Fruit fly (Drosophila melanogaster) ovary, adult (tissue): ENCODE measurements around the gene CG42570.

Experiments used
- CG17801 ChIP-seq: fragments of 200-800 bp; optimal IDR thresholded peaks from 2 replicates; lab custom pipeline; 2019; ENCODE audit warnings: missing biosample characterization, mild to moderate bottlenecking, missing genetic modification characterization, moderate library complexity; ENCODE audit not compliant: partially characterized antibody

Gene CG42570

DNA sequence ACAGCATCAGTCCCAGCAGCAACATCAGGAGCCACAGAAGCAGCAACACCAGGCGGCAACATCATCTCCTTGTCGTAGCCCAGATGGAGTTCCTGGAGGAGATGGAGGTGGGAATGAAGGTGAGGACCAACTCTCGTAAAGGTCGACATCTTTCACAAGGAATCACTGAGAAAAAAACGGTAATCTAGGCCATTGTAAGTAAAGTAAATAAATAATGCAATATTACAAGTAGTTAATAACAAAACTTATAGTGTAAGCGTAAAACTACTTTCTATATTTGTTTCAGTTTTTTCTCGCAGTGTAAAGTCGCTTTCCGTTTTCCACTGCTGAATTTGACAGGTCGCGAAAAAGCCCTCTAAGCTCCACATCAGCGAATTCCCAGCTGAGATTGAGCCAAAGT is 35.2 kb downstream of the CG42570 start:
- no peak for TF ChIP-seq CG17801 (GFP tag; lab: Kevin White, UChicago)

DNA sequence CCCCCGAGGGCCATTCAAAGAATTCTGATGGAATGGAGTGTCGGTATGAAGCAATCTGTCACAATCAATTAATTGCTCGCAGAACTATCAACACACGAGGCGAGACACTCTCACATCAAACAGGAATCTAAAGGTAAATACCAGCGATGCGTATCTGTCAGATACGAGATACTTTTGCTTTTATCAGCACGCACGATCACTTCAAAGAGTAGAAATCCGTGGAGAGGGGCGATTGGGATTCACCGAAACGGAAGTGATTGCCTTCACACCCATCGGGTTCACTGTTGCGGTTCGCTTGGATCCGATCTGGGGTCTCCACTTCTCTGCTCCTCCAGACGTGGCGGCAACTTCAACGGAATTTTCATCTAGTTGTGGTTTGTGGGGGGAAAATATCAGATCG is 37.5 kb downstream of the CG42570 start:
- TF ChIP-seq CG17801 (GFP tag; lab: Kevin White, UChicago) = no peak

DNA sequence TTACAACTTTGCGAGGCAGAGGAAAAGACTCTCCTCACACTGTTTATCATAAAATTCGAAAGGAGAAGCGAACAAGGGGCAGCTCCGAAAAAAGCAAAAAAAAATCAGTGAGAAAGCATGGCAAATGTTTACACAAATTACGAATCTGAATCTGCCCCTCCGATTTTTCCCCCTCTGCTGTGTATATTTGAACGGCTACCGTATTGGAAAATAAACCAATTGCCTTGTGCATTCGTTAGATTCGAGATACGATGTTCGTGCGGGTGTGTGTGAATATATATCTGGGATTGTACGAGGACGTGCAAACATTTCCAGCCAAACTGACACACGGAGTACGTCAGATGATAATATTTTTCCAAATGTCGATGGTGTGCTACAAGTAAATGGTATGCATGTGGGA is 40.2 kb downstream of the CG42570 start:
- TF ChIP-seq CG17801 (GFP tag; lab: Kevin White, UChicago) = no peak

DNA sequence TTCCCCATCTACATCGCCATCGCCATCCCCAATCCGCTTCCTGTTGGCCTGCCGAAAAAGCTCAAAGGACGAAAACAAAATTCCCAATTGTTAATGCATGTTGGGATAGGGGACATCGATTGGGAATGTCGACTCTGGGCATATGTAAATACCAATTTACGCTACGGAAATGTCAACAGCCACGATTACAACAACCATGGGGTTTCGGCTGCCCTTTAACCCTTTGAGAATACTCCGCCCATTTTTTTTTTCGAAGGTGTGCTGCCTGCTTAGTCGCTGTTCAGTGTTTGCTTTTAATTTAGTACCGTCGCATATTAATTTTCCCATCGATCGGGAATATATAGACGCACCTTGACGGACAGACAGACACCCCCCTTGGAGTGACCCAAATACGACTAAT is 41.0 kb downstream of the CG42570 start:
- TF ChIP-seq CG17801 (GFP tag; lab: Kevin White, UChicago) = no peak

DNA sequence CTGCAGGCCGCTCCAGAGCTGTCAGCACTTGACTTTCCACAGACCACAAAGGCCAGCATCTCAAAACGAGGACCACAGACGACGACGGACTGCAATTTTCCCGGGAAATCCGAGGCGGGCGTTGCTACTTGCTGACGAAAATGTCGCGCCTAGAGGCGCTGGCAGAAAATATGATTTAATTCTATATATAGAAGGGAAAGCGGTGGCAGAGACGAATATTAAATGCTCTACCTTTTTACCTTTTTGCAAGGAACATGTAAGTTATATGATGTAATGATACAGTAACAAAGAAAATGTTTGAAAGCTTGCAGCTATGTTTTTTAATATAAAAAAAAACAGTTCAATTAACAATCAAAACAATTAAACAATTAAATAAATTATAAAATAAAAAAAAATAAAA is 42.8 kb downstream of the CG42570 start:
- TF ChIP-seq CG17801 (GFP tag; lab: Kevin White, UChicago) = no peak

DNA sequence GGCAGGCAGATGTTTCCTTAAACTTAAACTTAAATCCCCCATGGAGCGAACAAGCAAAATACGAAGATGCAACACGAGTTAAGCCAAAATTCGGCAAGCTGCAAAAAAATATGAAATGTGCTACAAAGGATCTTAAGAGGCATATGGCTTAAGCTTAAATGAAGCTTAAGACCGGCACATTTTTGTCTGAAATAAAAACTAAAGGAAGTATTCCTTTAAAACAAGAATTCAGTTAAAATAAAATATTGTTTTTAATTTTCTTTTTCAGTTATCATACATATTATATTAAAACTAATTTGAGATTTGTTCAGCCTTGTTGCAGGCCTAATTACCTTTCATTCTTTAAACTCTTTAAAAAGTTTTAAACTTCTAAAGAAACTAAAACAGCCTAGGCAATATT is 44.3 kb downstream of the CG42570 start:
- TF ChIP-seq CG17801 (GFP tag; lab: Kevin White, UChicago) = no peak

DNA sequence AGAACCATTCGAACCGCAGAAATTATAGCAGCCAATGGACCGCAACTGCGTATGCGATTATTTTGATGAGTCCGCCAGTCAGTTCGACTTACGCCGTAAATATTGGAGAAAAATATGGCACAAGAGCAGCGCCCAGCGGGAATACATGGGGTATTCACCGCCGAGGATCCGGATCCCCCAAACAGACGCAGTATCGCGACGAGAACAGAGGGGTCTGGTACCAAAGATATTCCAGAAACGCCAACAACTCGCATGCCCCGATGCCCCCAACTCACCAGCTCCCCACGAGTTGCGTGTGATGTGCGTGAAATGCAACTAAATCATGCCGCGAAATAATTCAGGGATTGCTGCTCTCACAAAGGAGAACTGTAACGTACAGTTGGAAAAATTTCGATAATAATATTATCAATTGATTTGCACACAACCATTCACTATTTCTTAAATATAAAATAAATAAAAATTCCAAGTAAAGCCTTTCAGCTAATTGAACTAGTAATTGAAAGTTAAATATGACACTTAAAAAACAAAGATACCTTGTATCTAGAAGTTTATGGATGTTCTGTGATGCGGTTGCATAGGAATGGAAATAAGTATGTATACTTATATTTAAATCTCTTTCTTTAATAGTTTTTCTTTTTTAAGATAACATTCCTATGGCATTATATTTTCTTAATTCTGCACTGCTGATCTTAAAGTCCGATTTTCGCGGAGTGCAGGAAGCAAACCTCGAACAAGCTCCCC is 45.0 kb downstream of the CG42570 start:
- no peak for TF ChIP-seq CG17801 (GFP tag; lab: Kevin White, UChicago)

DNA sequence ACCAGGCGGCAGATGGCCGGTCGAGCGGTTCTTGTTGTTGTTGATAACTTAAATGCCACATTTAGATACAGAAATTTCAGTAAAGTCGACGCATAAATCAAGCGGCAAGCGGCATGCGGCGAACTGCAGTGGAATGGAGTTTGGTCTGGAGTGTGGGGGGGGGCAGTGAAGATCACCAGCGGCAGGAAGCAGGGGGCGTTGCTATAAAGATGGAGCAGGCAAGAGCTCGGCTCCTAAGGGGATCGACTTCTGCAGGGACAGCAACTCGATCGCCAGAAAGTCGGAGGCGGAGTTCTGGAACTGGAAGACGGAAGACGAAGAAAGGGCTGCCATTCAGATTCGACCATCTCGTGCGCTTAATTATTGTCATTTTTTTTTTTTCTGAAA is 45.6 kb downstream of the CG42570 start:
- TF ChIP-seq CG17801 (GFP tag; lab: Kevin White, UChicago) = no peak

DNA sequence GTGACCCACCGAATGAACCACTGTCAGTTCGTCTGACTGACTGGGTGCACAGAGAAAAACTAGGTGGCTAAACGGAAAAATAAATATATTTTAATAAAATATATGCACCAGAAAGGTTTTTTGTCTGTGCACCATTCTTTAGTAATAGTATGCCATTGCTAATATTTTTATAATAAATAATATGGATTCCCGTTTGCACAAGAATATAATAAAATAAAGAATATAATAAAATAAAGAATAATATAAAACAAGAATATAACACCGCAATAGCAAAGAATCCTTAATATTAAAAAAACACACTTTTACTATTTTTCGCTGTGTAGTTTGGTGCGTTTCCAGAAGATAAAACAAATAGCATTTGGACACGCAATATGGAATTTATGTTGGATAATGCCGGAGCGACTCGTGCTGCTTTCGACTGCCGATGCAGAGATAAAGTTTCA is 51.3 kb downstream of the CG42570 start:
- TF ChIP-seq CG17801 (GFP tag; lab: Kevin White, UChicago) = no peak
